Fruit fly (Drosophila melanogaster): ENCODE measurements around the gene Cbs.

Cbs gene

DNA sequence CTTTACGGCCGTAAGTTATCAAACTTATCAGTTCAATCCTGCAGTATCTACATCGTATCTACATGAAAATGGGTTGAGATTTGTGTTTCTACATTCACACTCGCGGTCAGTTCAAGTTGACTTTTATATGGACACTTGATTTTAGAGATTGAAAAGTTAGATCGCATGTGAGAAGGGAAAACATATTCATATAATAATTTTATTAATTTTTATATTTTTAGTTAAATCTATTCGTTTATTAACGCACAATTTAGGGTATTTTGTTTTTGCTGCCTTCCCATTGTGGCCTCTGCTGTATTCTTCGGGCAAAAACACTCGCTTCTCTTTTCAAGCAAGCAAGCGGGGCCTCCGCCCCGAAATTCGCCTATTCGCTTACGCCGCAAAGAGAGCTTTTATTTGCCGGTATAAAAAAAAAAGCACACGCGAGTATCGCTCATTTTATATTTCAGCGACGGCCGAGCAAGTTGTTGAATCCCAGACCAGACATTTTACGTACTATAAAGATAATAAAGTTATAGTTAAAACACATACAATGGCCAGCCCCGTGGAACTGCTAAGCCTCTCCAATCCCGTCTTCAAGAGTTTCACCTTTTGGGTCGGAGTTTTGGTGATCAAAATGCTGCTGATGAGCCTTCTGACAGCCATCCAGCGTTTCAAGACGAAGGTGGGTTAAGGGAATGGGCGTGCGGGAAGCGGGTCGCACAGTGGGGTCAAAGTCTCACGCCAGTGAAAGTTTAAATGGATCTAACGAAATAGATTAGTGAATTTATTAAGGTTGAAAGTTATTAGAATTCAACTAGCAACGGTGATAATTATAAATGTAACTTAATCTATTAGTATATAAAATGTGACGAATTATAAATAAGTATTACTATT is 2.1 kb upstream of the Cbs start (continued):
- TF ChIP-seq Tbp (GFP tag; optimal IDR thresholded peaks at IDR 0.05): no peak
- no peak for TF ChIP-seq tll (GFP tag; optimal IDR thresholded peaks at IDR 0.05)
- peak; percentile 78 for TF ChIP-seq ewg (GFP tag; optimal IDR thresholded peaks at IDR 0.05)
- TF ChIP-seq Max (GFP tag; optimal IDR thresholded peaks at IDR 0.05): peak; percentile 84
- TF ChIP-seq dpn (GFP tag; optimal IDR thresholded peaks at IDR 0.05): peak in 1 of 2 experiments; percentile 81
- TF ChIP-seq kay (GFP tag; optimal IDR thresholded peaks at IDR 0.05): peak; percentile 60
- TF ChIP-seq CG2889 (GFP tag; IDR thresholded peaks at IDR 0.05): peak; percentile 81
- TF ChIP-seq CG3847 (GFP tag; IDR thresholded peaks at IDR 0.05): peak; percentile 85
- TF ChIP-seq CG3065 (GFP tag; optimal IDR thresholded peaks at IDR 0.05): peak; percentile 1
- TF ChIP-seq CG9727 (GFP tag; optimal IDR thresholded peaks at IDR 0.05): peak; percentile 88
- TF ChIP-seq pan (optimal IDR thresholded peaks at IDR 0.05): no peak
- TF ChIP-seq pan (GFP tag; optimal IDR thresholded peaks at IDR 0.05 in 1 of 2, IDR thresholded peaks at IDR 0.05 in 1 of 2): peak in 1 of 2 experiments; percentile 92
- TF ChIP-seq NC2β (GFP tag; optimal IDR thresholded peaks at IDR 0.05): no peak
- TF ChIP-seq CG18764 (GFP tag; optimal IDR thresholded peaks at IDR 0.05): peak; percentile 61
- peak; percentile 89 for TF ChIP-seq CG6813 (GFP tag; optimal IDR thresholded peaks at IDR 0.05)
- TF ChIP-seq PHDP (tag; optimal IDR thresholded peaks at IDR 0.05): peak; percentile 95
- TF ChIP-seq CG18262 (tag; optimal IDR thresholded peaks at IDR 0.05): peak; percentile 90
- peak; percentile 95 for TF ChIP-seq ci (GFP tag; IDR thresholded peaks at IDR 0.05)
- no peak for TF ChIP-seq Dip3 (GFP tag; optimal IDR thresholded peaks at IDR 0.05)
- peak; percentile 92 for TF ChIP-seq sug (tag; optimal IDR thresholded peaks at IDR 0.05)
- TF ChIP-seq Nf-YC (tag; optimal IDR thresholded peaks at IDR 0.05): peak; percentile 85
- TF ChIP-seq CG11723 (GFP tag; optimal IDR thresholded peaks at IDR 0.05): peak; percentile 78
- TF ChIP-seq Usf (GFP tag; optimal IDR thresholded peaks at IDR 0.05): peak; percentile 68
- TF ChIP-seq CG4707 (GFP tag; optimal IDR thresholded peaks at IDR 0.05): peak; percentile 54
- peak; percentile 92 for TF ChIP-seq grau (tag; optimal IDR thresholded peaks at IDR 0.05)
- TF ChIP-seq wek (GFP tag; optimal IDR thresholded peaks at IDR 0.05): peak; percentile 68
- TF ChIP-seq CG2129 (GFP tag; IDR thresholded peaks at IDR 0.05; ENCODE audit: partially characterized antibody): no peak
- TF ChIP-seq Abd-B (GFP tag; optimal IDR thresholded peaks at IDR 0.05): peak; percentile 80
- TF ChIP-seq MTF-1 (GFP tag; optimal IDR thresholded peaks at IDR 0.05; ENCODE audit: borderline replicate concordance): peak; percentile 78
- peak in 1 of 2 experiments; percentile 91 for TF ChIP-seq Eip74EF (GFP tag; optimal IDR thresholded peaks at IDR 0.05)
- TF ChIP-seq Dp (GFP tag; optimal IDR thresholded peaks at IDR 0.05): no peak
- peak; percentile 68 for TF ChIP-seq CG7357 (GFP tag; IDR thresholded peaks at IDR 0.05)
- no peak for TF ChIP-seq Camta (GFP tag; optimal IDR thresholded peaks at IDR 0.05)
- peak; percentile 90 for TF ChIP-seq Hand (GFP tag; optimal IDR thresholded peaks at IDR 0.05)
- TF ChIP-seq scrt (GFP tag; optimal IDR thresholded peaks at IDR 0.05): peak; percentile 82
- TF ChIP-seq Trl (optimal IDR thresholded peaks at IDR 0.05): no peak
- TF ChIP-seq Trl (GFP tag; optimal IDR thresholded peaks at IDR 0.05): no peak
- TF ChIP-seq CG11247 (GFP tag; IDR thresholded peaks at IDR 0.05): peak; percentile 86
- TF ChIP-seq CG10321 (GFP tag; IDR thresholded peaks at IDR 0.05): peak; percentile 68
- TF ChIP-seq phol (tag; optimal IDR thresholded peaks at IDR 0.05): peak; percentile 90
- no peak for TF ChIP-seq Kr (GFP tag; optimal IDR thresholded peaks at IDR 0.05)
- peak; percentile 76; the same call in 2 of the 3 replicates for TF ChIP-seq C15 (GFP tag; IDR thresholded peaks at IDR 0.05)
- TF ChIP-seq tx (GFP tag; optimal IDR thresholded peaks at IDR 0.05): no peak
- TF ChIP-seq CG9797 (GFP tag; optimal IDR thresholded peaks at IDR 0.05): peak; percentile 3
- peak; percentile 67; the same call in 2 of the 3 replicates for TF ChIP-seq CG11560 (tag; IDR thresholded peaks at IDR 0.05)
- TF ChIP-seq CG7963 (GFP tag; IDR thresholded peaks at IDR 0.05; ENCODE audit: partially characterized antibody): no peak
- TF ChIP-seq CG16815 (GFP tag; optimal IDR thresholded peaks at IDR 0.05): peak; percentile 73
- TF ChIP-seq CG15269 (tag; optimal IDR thresholded peaks at IDR 0.05): peak; percentile 94

Measured in whole organism, embryonic.